Worm (Caenorhabditis elegans) whole organism, young adult: ENCODE results near the gene R08C7.12.

ENCODE experiments used
- ama-1 ChIP-seq, 3 experiments: fragments of 150-350 bp in 1 of 3; sonication (generic microtip) in 2 of 3; optimal IDR thresholded peaks; 2 replicates each; lab custom pipeline; 2014 to 2018; ENCODE audit warnings: missing biosample characterization in 2 of 3, missing genetic modification characterization in 2 of 3, missing genetic modification reagents in 2 of 3
- cebp-2 ChIP-seq: fragments of 200-800 bp; sonication (Bioruptor generic); IDR thresholded peaks from 2 replicates; pipeline ENCODE4 v1.3.6; 2022; ENCODE audit warnings: missing genetic modification characterization, missing compliant biosample characterization
- ceh-27 ChIP-seq: fragments of 200-800 bp; sonication (Bioruptor generic); optimal IDR thresholded peaks from 2 replicates; lab custom pipeline; 2018; ENCODE audit warnings: mild to moderate bottlenecking, missing genetic modification characterization, moderate library complexity, missing compliant biosample characterization
- dpff-1 ChIP-seq: sonication (generic microtip); optimal IDR thresholded peaks from 2 replicates; lab custom pipeline; 2017; ENCODE audit warnings: mild to moderate bottlenecking, missing genetic modification characterization, missing compliant biosample characterization
- mel-28 ChIP-seq: sonication (generic microtip); optimal IDR thresholded peaks from 2 replicates; lab custom pipeline; 2016; ENCODE audit warnings: borderline replicate concordance, mild to moderate bottlenecking, missing genetic modification characterization, missing compliant biosample characterization
- pha-4 ChIP-seq: fragments of 150-350 bp; sonication (generic microtip); optimal IDR thresholded peaks from 2 replicates; lab custom pipeline; 2014; ENCODE audit warnings: missing biosample characterization, missing genetic modification reagents, missing genetic modification characterization
- rec-8 ChIP-seq, 2 experiments: sonication (generic microtip); optimal IDR thresholded peaks; 2 replicates each; lab custom pipeline; 2016; ENCODE audit warnings: mild to moderate bottlenecking in 2 of 2, missing genetic modification characterization in 2 of 2, missing genetic modification reagents in 2 of 2, missing genotype in 2 of 2, missing biosample characterization in 1 of 2, missing compliant biosample characterization in 1 of 2, moderate library complexity in 1 of 2
- rpc-1 ChIP-seq, 2 experiments: fragments of 150-350 bp in 1 of 2; sonication (generic microtip) in 1 of 2; optimal IDR thresholded peaks; 2 replicates each; lab custom pipeline; 2014 to 2018; ENCODE audit warnings: missing biosample characterization in 1 of 2, missing genetic modification characterization in 1 of 2, missing genetic modification reagents in 1 of 2, missing genotype in 1 of 2
- snpc-4 ChIP-seq, 5 experiments: fragments of 150-350 bp in 1 of 5; sonication (generic microtip) in 4 of 5; optimal IDR thresholded peaks; 2 replicates each; lab custom pipeline; 2014 to 2018; ENCODE audit warnings: missing genetic modification characterization in 5 of 5, missing biosample characterization in 3 of 5, antibody characterized with exemption in 2 of 5, mild to moderate bottlenecking in 2 of 5, missing compliant biosample characterization in 2 of 5, missing genotype in 2 of 5, moderate library complexity in 2 of 5, missing genetic modification reagents in 1 of 5
- unc-62 ChIP-seq: fragments of 150-350 bp; optimal IDR thresholded peaks from 2 replicates; lab custom pipeline; 2014; ENCODE audit warnings: missing biosample characterization, missing genetic modification reagents, missing genetic modification characterization
- xnd-1 ChIP-seq: sonication (generic microtip); optimal IDR thresholded peaks from 2 replicates; lab custom pipeline; 2016; ENCODE audit warnings: missing genotype, missing genetic modification reagents, missing genetic modification characterization, missing compliant biosample characterization

- TF ChIP-seq ama-1 (optimal IDR thresholded peaks at IDR 0.05; lab: Kevin White, UChicago) (no peak), ama-1 (GFP tag; optimal IDR thresholded peaks at IDR 0.05; lab: Kevin White, UChicago) (no peak), unc-62 (no peak), rpc-1 (optimal IDR thresholded peaks at IDR 0.05; lab: Kevin White, UChicago) (no peak), rpc-1 (tag; optimal IDR thresholded peaks at IDR 0.05; lab: Kevin White, UChicago) (no peak), xnd-1 (tag; lab: Kevin White, UChicago) (no peak), pha-4 (tag; lab: Kevin White, UChicago) (no peak), ceh-27 (GFP tag; lab: Kevin White, UChicago) (no peak), cebp-2 (GFP tag; lab: Robert Waterston, UW) (no peak), dpff-1 (tag; lab: Kevin White, UChicago) (no peak), rec-8 (tag; optimal IDR thresholded peaks at IDR 0.05; lab: Kevin White, UChicago) (no peak), mel-28 (tag; lab: Kevin White, UChicago) (no peak), snpc-4 (GFP tag; optimal IDR thresholded peaks at IDR 0.05; lab: Kevin White, UChicago) (no peak), snpc-4 (tag; optimal IDR thresholded peaks at IDR 0.05; lab: Kevin White, UChicago) (peak in 2 of 4 experiments; percentile 3 to 55)
These were observed 43.4 kb upstream of the R08C7.12 start for ce11 chrIV:4406054-4406539.
